ENCODE assay signal across 2 worm cellular contexts in genomic region chrIII:13540791-13541190, ce11.
A peak's percentile ranks its signal among the peaks of the same experiment; 100 is the strongest.
TF ChIP-seq lines count a peak whose summit lies in the region.

No protein-coding gene starts in this region.

TF ChIP-seq in whole organism, L4 larva, 104 proteins besides CTCF, POLR2A, EP300 and RAD21:
- no peak for TF ChIP-seq unc-39 (tag; optimal IDR thresholded peaks at IDR 0.05; lab: Kevin White, UChicago)
- peak; percentile 50 for TF ChIP-seq set-16 (GFP tag; IDR thresholded peaks at IDR 0.05; lab: Robert Waterston, UW)

TF ChIP-seq in whole organism, young adult, 124 proteins besides CTCF, POLR2A, EP300 and RAD21:
- TF ChIP-seq repo-1 (tag; optimal IDR thresholded peaks at IDR 0.05; lab: Kevin White, UChicago), result no peak
- TF ChIP-seq zfh-2 (GFP tag; conservative IDR thresholded peaks at IDR 0.05; lab: Robert Waterston, UW), result peak; percentile 59
